Worm (Caenorhabditis elegans) whole organism, midembryonic: ENCODE results near the gene odr-3.

Experiments used
- cog-1 ChIP-seq: sonication (generic microtip); optimal IDR thresholded peaks from 2 replicates; lab custom pipeline; 2016; ENCODE audit warnings: missing genetic modification characterization, missing compliant biosample characterization
- med-1 ChIP-seq: sonication (generic microtip); optimal IDR thresholded peaks from 2 replicates; lab custom pipeline; 2017; ENCODE audit warnings: missing genetic modification characterization, mild to moderate bottlenecking, missing compliant biosample characterization, antibody characterized with exemption, missing genetic modification reagents; ENCODE audit not compliant: insufficient read depth
- ref-1 ChIP-seq: fragments of 200-800 bp; sonication (Bioruptor generic); conservative IDR thresholded peaks from 2 replicates; pipeline ENCODE4 v1.3.6; 2022; ENCODE audit warnings: missing genetic modification reagents, missing genetic modification characterization, missing compliant biosample characterization
- tab-1 ChIP-seq: fragments of 200-800 bp; sonication (Bioruptor generic); IDR thresholded peaks from 2 replicates; pipeline ENCODE4 v1.3.6; 2022; ENCODE audit warnings: missing genetic modification characterization, missing compliant biosample characterization
- ztf-23 ChIP-seq: fragments of 200-800 bp; sonication (Bioruptor generic); IDR thresholded peaks from 2 replicates; pipeline ENCODE4 v1.3.6; 2022; ENCODE audit warnings: missing genetic modification reagents, missing genetic modification characterization, missing compliant biosample characterization
- ztf-29 ChIP-seq: fragments of 200-800 bp; sonication (Bioruptor generic); IDR thresholded peaks from 2 replicates; pipeline ENCODE4 v1.3.6; 2022; ENCODE audit warnings: missing genetic modification reagents, missing genetic modification characterization, missing compliant biosample characterization

DNA sequence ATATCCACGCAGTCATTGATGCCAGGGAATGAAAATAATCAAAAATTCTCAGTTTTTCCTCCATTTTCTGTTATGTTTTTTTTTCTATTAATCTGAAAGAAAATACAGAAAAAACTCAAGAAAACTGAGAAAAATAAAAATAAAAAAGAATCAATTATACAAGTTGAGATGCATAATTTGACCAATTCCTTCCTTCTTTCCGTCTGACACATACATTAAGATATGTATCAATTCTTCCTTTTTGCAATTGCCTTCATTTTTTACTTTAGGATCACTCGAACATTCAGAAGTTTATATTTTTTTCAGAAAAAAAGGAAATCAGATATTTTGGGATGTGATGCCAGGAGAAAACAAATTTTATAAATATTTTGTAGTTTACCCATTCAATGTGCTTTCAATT, 41.9 kb downstream of the odr-3 start, which contains the start of gene F57B1.5:
- no peak for TF ChIP-seq ztf-29 (GFP tag; lab: Robert Waterston, UW)
- TF ChIP-seq cog-1 (tag; lab: Kevin White, UChicago): no peak
- no peak for TF ChIP-seq med-1 (GFP tag; lab: Kevin White, UChicago)
- no peak for TF ChIP-seq ztf-23
- no peak for TF ChIP-seq tab-1 (GFP tag; lab: Robert Waterston, UW)
- no peak for TF ChIP-seq ref-1 (GFP tag; lab: Robert Waterston, UW)
